Fruit fly (Drosophila melanogaster): ENCODE data around the gene CG2200.

Gene CG2200

DNA sequence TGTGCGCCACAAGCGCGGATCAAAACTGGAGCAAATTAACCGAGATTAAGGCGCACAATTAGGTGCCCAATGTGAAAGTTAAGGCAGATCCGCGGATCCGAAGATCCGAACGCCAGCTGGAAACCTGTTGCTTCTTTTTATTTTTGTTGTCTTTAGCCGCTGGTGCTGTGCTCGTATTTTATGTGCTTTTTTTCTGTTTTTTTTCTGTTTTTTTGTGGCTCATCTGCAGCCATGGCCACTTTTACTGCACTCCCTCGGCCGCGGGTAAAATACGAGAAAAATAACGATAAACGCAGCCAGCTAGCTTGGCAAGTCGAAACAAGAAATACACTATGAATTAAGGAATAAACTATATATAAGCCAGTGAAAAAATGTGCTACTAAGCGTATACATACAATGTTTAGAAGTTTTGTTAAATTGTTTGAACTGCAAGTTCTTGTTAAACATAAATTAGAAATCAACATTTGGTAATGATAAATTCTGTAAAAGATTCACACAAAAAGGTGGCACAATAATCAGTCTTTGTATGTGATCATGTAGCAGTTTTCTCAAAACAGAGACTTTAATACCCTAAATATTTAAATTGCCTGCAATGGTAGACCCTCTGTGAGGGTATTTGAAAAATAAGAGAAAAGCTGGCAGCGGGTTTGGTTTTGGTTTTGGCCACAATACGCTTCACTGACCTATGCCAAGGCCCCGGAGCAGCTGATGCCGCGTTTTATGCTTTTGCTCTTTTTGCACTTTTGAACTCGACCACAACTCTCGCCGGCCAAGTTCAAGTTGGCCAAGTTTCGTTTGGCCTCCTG is 22.5 kb downstream of the CG2200 start (continued):
- TF ChIP-seq CG31224 (GFP tag; IDR thresholded peaks at IDR 0.05) (no peak), CG17361 (GFP tag; IDR thresholded peaks at IDR 0.05) (peak; percentile 35; the same call in 2 of the 3 replicates), Fer1 (GFP tag; optimal IDR thresholded peaks at IDR 0.05) (no peak), Atf-2 (GFP tag; optimal IDR thresholded peaks at IDR 0.05) (no peak), wor (GFP tag; IDR thresholded peaks at IDR 0.05) (no peak), HLH3B (GFP tag; IDR thresholded peaks at IDR 0.05) (no peak), gem (tag; optimal IDR thresholded peaks at IDR 0.05) (peak; percentile 21), Vsx1 (GFP tag; optimal IDR thresholded peaks at IDR 0.05) (no peak)

DNA sequence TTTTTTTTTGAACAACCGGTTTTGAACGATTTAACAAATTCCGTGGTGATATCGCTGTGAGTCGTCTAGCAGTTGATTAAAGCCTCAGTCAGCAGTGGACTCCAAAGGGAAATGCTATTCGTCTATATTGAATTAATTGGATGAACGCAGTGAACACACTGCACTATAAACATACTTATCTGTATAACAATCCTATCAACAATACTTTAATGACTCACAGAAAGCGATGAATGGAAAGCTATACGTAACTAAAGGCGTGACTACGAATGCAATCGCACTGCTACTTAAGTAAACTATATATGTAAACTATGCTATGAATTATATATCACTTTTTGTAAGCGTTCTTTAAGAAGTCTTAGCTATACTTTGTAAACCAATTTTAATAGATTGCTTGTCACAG is 31.5 kb downstream of the CG2200 start:
- TF ChIP-seq vvl (GFP tag; IDR thresholded peaks at IDR 0.05) = 0 out of 2 replicates have a peak, but pooled peaks have one; percentile 12
- no peak for TF ChIP-seq CoRest (tag; optimal IDR thresholded peaks at IDR 0.05)
- peak; percentile 30 for TF ChIP-seq sens (GFP tag)
- peak; percentile 37 for TF ChIP-seq sd (tag; optimal IDR thresholded peaks at IDR 0.05)

DNA sequence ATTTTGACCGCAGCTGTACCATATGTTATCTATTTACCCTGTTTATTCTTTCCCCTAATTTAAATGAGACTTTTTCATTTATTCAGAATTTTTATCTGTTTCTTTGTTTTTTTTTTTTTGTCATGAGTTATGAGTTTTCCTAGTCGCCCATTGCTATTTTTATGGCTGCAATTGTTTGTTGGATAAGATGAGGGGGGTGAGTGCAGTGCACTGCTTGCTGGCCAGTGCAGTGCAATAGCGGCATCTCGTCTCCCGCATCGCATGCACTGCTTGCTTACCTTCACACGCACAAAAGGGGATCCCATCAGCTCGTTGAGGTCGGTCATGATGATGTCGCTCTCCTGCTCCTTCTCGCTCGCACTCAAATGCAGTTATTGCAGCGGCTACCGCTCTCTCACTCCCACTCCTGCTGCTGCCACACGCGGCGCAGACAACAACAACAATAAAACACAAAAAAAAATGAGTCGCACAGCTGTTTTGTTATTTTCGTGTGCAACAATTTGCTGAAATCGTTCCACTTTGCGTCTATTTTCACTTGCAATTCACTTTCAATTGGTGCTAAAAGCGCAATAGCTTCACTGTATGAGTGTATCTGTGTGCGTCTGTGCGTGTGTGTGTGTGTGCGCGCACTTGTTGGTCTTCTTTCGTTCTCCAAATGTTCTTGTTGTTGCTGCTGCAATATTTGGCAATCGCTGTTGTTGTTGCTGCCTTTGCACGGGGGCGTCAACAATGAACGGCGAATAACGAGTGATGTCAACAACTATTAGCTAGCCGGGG is 34.1 kb downstream of the CG2200 start:
- TF ChIP-seq CG6272 (GFP tag; IDR thresholded peaks at IDR 0.05) (no peak), shn (GFP tag; optimal IDR thresholded peaks at IDR 0.05) (peak; percentile 41), Asciz (GFP tag; optimal IDR thresholded peaks at IDR 0.05) (no peak), Doc2 (GFP tag; IDR thresholded peaks at IDR 0.05) (no peak), CG17912 (GFP tag; optimal IDR thresholded peaks at IDR 0.05) (no peak), CG13123 (GFP tag; optimal IDR thresholded peaks at IDR 0.05) (no peak), CG5180 (GFP tag; optimal IDR thresholded peaks at IDR 0.05) (no peak), Gug (GFP tag; IDR thresholded peaks at IDR 0.05) (no peak), CG30403 (GFP tag; optimal IDR thresholded peaks at IDR 0.05) (peak; percentile 55), Kr (GFP tag; optimal IDR thresholded peaks at IDR 0.05) (no peak), unc-4 (GFP tag; IDR thresholded peaks at IDR 0.05; ENCODE audit: partially characterized antibody) (no peak), exex (tag; optimal IDR thresholded peaks at IDR 0.05) (no peak), CG7357 (GFP tag; IDR thresholded peaks at IDR 0.05) (no peak), Hr78 (GFP tag; optimal IDR thresholded peaks at IDR 0.05) (peak in 1 of 2 experiments; percentile 4), CG8924 (tag; optimal IDR thresholded peaks at IDR 0.05) (peak; percentile 37), fd96Cb (tag; optimal IDR thresholded peaks at IDR 0.05) (peak; percentile 30), Hsf (GFP tag; optimal IDR thresholded peaks at IDR 0.05) (peak; percentile 34), CG7745 (tag; optimal IDR thresholded peaks at IDR 0.05) (no peak), CG12219 (GFP tag; optimal IDR thresholded peaks at IDR 0.05) (no peak), Dad (GFP tag; optimal IDR thresholded peaks at IDR 0.05) (peak; percentile 4), Mad (GFP tag; optimal IDR thresholded peaks at IDR 0.05) (no peak), CG3407 (GFP tag; optimal IDR thresholded peaks at IDR 0.05) (peak; percentile 3), Dref (GFP tag; IDR thresholded peaks at IDR 0.05) (no peak), CG9797 (GFP tag; optimal IDR thresholded peaks at IDR 0.05) (no peak), CG6765 (GFP tag; optimal IDR thresholded peaks at IDR 0.05) (peak; percentile 1), sisA (GFP tag; IDR thresholded peaks at IDR 0.05) (peak; percentile 38; the same call in 1 of the 2 replicates), CG5953 (GFP tag; IDR thresholded peaks at IDR 0.05) (0 out of 2 replicates have a peak, but pooled peaks have one; percentile 10), Doc3 (GFP tag; IDR thresholded peaks at IDR 0.05; ENCODE audit: partially characterized antibody) (no peak), CG15601 (tag; optimal IDR thresholded peaks at IDR 0.05) (no peak), tll (GFP tag; optimal IDR thresholded peaks at IDR 0.05) (no peak), pan (optimal IDR thresholded peaks at IDR 0.05) (no peak), pan (GFP tag; optimal IDR thresholded peaks at IDR 0.05 in 1 of 2, IDR thresholded peaks at IDR 0.05 in 1 of 2) (peak in 1 of 2 experiments; percentile 30), H2.0 (GFP tag; IDR thresholded peaks at IDR 0.05) (no peak)

Measured in whole organism, embryonic.